Fruit fly (Drosophila melanogaster): ENCODE data around the gene chinmo.

Gene chinmo

dm6 chr2L:1715699-1716333, 64.8 kb downstream of the chinmo start, which contains the start of gene frtz (continued):
- TF ChIP-seq Gug (GFP tag; IDR thresholded peaks at IDR 0.05) (no peak; the same call in 3 of the 4 replicates), CG3407 (GFP tag; optimal IDR thresholded peaks at IDR 0.05) (no peak), CG14050 (GFP tag; IDR thresholded peaks at IDR 0.05) (no peak), lbe (GFP tag; optimal IDR thresholded peaks at IDR 0.05) (no peak), sima (GFP tag; optimal IDR thresholded peaks at IDR 0.05) (no peak), maf-S (GFP tag; optimal IDR thresholded peaks at IDR 0.05) (no peak), CG14667 (GFP tag; IDR thresholded peaks at IDR 0.05) (no peak), ham (GFP tag; IDR thresholded peaks at IDR 0.05) (no peak), CG7556 (GFP tag; optimal IDR thresholded peaks at IDR 0.05) (no peak), Drgx (GFP tag; IDR thresholded peaks at IDR 0.05) (no peak), vfl (GFP tag; optimal IDR thresholded peaks at IDR 0.05) (no peak), CG17186 (GFP tag; optimal IDR thresholded peaks at IDR 0.05) (peak; percentile 3), Dad (GFP tag; optimal IDR thresholded peaks at IDR 0.05) (no peak), Ssrp (tag; optimal IDR thresholded peaks at IDR 0.05) (no peak), ro (GFP tag; IDR thresholded peaks at IDR 0.05) (no peak), mirr (GFP tag; optimal IDR thresholded peaks at IDR 0.05) (no peak), CG12155 (GFP tag; optimal IDR thresholded peaks at IDR 0.05) (peak; percentile 29), CG15696 (tag; optimal IDR thresholded peaks at IDR 0.05) (no peak), Bgb (GFP tag; IDR thresholded peaks at IDR 0.05; ENCODE audit: partially characterized antibody) (peak; percentile 90), Ets97D (GFP tag; optimal IDR thresholded peaks at IDR 0.05) (peak; percentile 46), so (GFP tag; IDR thresholded peaks at IDR 0.05) (no peak), CG5245 (GFP tag; optimal IDR thresholded peaks at IDR 0.05) (no peak), CG3847 (GFP tag; IDR thresholded peaks at IDR 0.05) (peak; percentile 19; the same call in 1 of the 2 replicates), D (optimal IDR thresholded peaks at IDR 0.05) (no peak), D (GFP tag; optimal IDR thresholded peaks at IDR 0.05) (no peak), salm (tag; optimal IDR thresholded peaks at IDR 0.05) (no peak), zen2 (GFP tag; IDR thresholded peaks at IDR 0.05; ENCODE audit: partially characterized antibody) (no peak; the same call in 2 of the 3 replicates), stwl (tag; optimal IDR thresholded peaks at IDR 0.05) (peak; percentile 61), CG31224 (GFP tag; IDR thresholded peaks at IDR 0.05) (no peak), Pdp1 (GFP tag; optimal IDR thresholded peaks at IDR 0.05) (peak in 1 of 2 experiments; percentile 35), seq (GFP tag; IDR thresholded peaks at IDR 0.05) (no peak), BEAF-32 (GFP tag; optimal IDR thresholded peaks at IDR 0.05) (peak; percentile 92), odd (GFP tag; optimal IDR thresholded peaks at IDR 0.05) (no peak), CG12744 (GFP tag; optimal IDR thresholded peaks at IDR 0.05) (no peak), Hr51 (GFP tag; optimal IDR thresholded peaks at IDR 0.05) (peak in 1 of 2 experiments; percentile 15), CG13123 (GFP tag; optimal IDR thresholded peaks at IDR 0.05) (no peak), CG17568 (GFP tag; optimal IDR thresholded peaks at IDR 0.05) (no peak), peb (GFP tag; IDR thresholded peaks at IDR 0.05) (no peak), Fer2 (tag; optimal IDR thresholded peaks at IDR 0.05) (no peak), gt (GFP tag; IDR thresholded peaks at IDR 0.05) (no peak), CG6689 (GFP tag; IDR thresholded peaks at IDR 0.05) (no peak), pzg (GFP tag; optimal IDR thresholded peaks at IDR 0.05) (peak; percentile 87), ems (GFP tag; optimal IDR thresholded peaks at IDR 0.05) (no peak), CG1832 (GFP tag; optimal IDR thresholded peaks at IDR 0.05) (no peak), CG14965 (GFP tag; optimal IDR thresholded peaks at IDR 0.05; ENCODE audit: borderline replicate concordance) (no peak), B-H2 (GFP tag; optimal IDR thresholded peaks at IDR 0.05) (no peak), Trl (optimal IDR thresholded peaks at IDR 0.05) (no peak), Trl (GFP tag; optimal IDR thresholded peaks at IDR 0.05) (no peak), CG13775 (GFP tag; optimal IDR thresholded peaks at IDR 0.05) (no peak), her (GFP tag; optimal IDR thresholded peaks at IDR 0.05) (no peak), HLH54F (GFP tag; optimal IDR thresholded peaks at IDR 0.05) (peak; percentile 13)
